Worm (Caenorhabditis elegans): Measurements from ENCODE around the gene str-151.

The str-151 gene

DNA sequence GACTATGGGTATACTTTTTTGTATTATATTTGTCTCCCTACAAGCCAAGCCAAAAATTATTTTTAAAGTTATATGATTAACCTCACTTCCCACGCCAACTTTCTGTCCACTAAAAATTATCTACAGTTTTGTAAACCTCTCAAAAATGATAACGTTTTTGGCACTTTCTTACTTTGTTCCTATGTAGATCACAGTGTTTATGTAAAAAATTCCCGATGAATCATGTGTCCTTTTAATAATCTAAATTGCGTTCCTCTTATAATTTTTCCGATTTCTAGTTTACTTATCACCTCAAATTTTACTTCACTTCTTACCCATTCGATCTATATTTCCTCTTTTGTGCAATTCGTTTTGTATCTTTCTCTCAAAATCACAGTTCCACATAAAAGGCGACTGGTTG is 28.3 kb downstream of the str-151 start (continued):
- TF ChIP-seq nhr-25 (tag; optimal IDR thresholded peaks at IDR 0.05; ENCODE audit: borderline replicate concordance, insufficient read depth) (no peak), saeg-2 (GFP tag; IDR thresholded peaks at IDR 0.05) (no peak), mdl-1 (tag; optimal IDR thresholded peaks at IDR 0.05) (no peak), ama-1 (optimal IDR thresholded peaks at IDR 0.05) (no peak), ctbp-1 (GFP tag; IDR thresholded peaks at IDR 0.05) (no peak), fkh-10 (GFP tag; optimal IDR thresholded peaks at IDR 0.05) (no peak)

DNA sequence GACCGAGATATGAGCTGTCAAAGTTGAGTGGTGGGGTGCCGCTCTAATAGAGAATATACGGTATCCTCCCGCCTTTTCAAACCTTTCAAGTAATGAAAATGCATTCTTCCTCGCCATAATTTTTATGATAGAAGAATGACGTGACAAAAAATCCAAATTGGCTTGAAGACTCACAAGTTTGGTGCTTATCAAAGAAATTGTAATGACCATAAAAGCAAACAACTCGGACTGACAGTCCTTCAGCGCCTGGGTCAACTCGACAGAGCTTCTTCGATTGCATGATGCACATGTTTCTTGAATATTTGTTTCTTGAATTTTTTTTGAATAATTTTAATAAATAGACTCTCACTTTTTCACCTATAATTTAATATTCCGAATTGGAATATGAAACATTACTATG is 29.5 kb downstream of the str-151 start:
- TF ChIP-seq nhr-11 (tag; optimal IDR thresholded peaks at IDR 0.05) (no peak), lin-1 (GFP tag; IDR thresholded peaks at IDR 0.05) (no peak), dmd-9 (GFP tag; IDR thresholded peaks at IDR 0.05) (no peak), zfp-3 (GFP tag; conservative IDR thresholded peaks at IDR 0.05) (no peak), vab-7 (GFP tag; IDR thresholded peaks at IDR 0.05) (no peak), nhr-42 (GFP tag; IDR thresholded peaks at IDR 0.05) (no peak), hlh-11 (tag; optimal IDR thresholded peaks at IDR 0.05) (peak; percentile 44), zip-2 (tag; optimal IDR thresholded peaks at IDR 0.05) (no peak), dmd-6 (GFP tag; IDR thresholded peaks at IDR 0.05) (peak; percentile 66), nhr-76 (tag; optimal IDR thresholded peaks at IDR 0.05) (no peak), nhr-28 (tag; optimal IDR thresholded peaks at IDR 0.05) (no peak), nhr-102 (tag; optimal IDR thresholded peaks at IDR 0.05) (no peak), F26F4.8 (GFP tag; conservative IDR thresholded peaks at IDR 0.05) (no peak), tra-1 (GFP tag; IDR thresholded peaks at IDR 0.05) (no peak), unc-130 (GFP tag; optimal IDR thresholded peaks at IDR 0.05) (no peak), daf-16 (GFP tag; optimal IDR thresholded peaks at IDR 0.05) (no peak), daf-16 (tag; optimal IDR thresholded peaks at IDR 0.05) (peak; percentile 43), arid-1 (GFP tag; conservative IDR thresholded peaks at IDR 0.05) (no peak), ceh-82 (tag; optimal IDR thresholded peaks at IDR 0.05) (no peak), madf-5 (GFP tag; IDR thresholded peaks at IDR 0.05) (no peak), aha-1 (tag) (no peak), attf-4 (tag; optimal IDR thresholded peaks at IDR 0.05) (no peak), dve-1 (tag; optimal IDR thresholded peaks at IDR 0.05; ENCODE audit: insufficient read depth) (peak; percentile 33), pqm-1 (tag; optimal IDR thresholded peaks at IDR 0.05) (peak; percentile 51), hlh-30 (tag; optimal IDR thresholded peaks at IDR 0.05; ENCODE audit: insufficient read depth) (no peak), php-3 (GFP tag; IDR thresholded peaks at IDR 0.05) (peak; percentile 67)

ce11 chrV:16606313-16606712 is 30.3 kb downstream of the str-151 start, which contains the start of gene Y32B12C.1:
TSS of gene Y32B12C.1 (plus strand) at chrV:16606613.
- no peak for TF ChIP-seq dpl-1 (GFP tag; optimal IDR thresholded peaks at IDR 0.05)
- no peak for TF ChIP-seq daf-16 (GFP tag; optimal IDR thresholded peaks at IDR 0.05)
- peak; percentile 4 for TF ChIP-seq daf-16 (tag; optimal IDR thresholded peaks at IDR 0.05)
- TF ChIP-seq fos-1 (tag; optimal IDR thresholded peaks at IDR 0.05) = no peak

- TF ChIP-seq dve-1 (tag; optimal IDR thresholded peaks at IDR 0.05; ENCODE audit: insufficient read depth) (peak; percentile 8), daf-16 (GFP tag; optimal IDR thresholded peaks at IDR 0.05) (no peak), daf-16 (tag; optimal IDR thresholded peaks at IDR 0.05) (peak; percentile 12), nhr-28 (tag; optimal IDR thresholded peaks at IDR 0.05) (peak; percentile 65), spr-1 (tag; optimal IDR thresholded peaks at IDR 0.05) (no peak), lin-13 (GFP tag; optimal IDR thresholded peaks at IDR 0.05) (no peak)
Measured at ce11 chrV:16608478-16608877, 32.5 kb downstream of the str-151 start.

- TF ChIP-seq fkh-10 (GFP tag; optimal IDR thresholded peaks at IDR 0.05) = no peak
- peak; percentile 82 for TF ChIP-seq pqm-1 (tag; optimal IDR thresholded peaks at IDR 0.05)
- TF ChIP-seq php-3 (GFP tag; IDR thresholded peaks at IDR 0.05) = 0 out of 2 replicates have a peak, but pooled peaks have one; percentile 9
- TF ChIP-seq duxl-1 (tag; optimal IDR thresholded peaks at IDR 0.05; ENCODE audit: poor library complexity) = no peak
- TF ChIP-seq nhr-42 (GFP tag; IDR thresholded peaks at IDR 0.05) = no peak
- TF ChIP-seq hlh-11 (tag; optimal IDR thresholded peaks at IDR 0.05) = peak; percentile 21
- TF ChIP-seq dve-1 (tag; optimal IDR thresholded peaks at IDR 0.05; ENCODE audit: insufficient read depth) = peak; percentile 28
- no peak for TF ChIP-seq dpl-1 (GFP tag; optimal IDR thresholded peaks at IDR 0.05)
- TF ChIP-seq nhr-77 (tag; optimal IDR thresholded peaks at IDR 0.05) = peak; percentile 54
- peak; percentile 82 for TF ChIP-seq nhr-28 (tag; optimal IDR thresholded peaks at IDR 0.05)
- TF ChIP-seq daf-16 (GFP tag; optimal IDR thresholded peaks at IDR 0.05) = no peak
- peak; percentile 93 for TF ChIP-seq daf-16 (tag; optimal IDR thresholded peaks at IDR 0.05)
Measured at ce11 chrV:16610094-16610493, 34.1 kb downstream of the str-151 start.

Measured in whole organism, L4 larva.